Fruit fly (Drosophila melanogaster) whole organism, embryonic: ENCODE data around the gene CG8673.

Experiments used
- B-H2 ChIP-seq: fragments of 200-800 bp; sonication (Bioruptor generic); optimal IDR thresholded peaks from 2 replicates; lab custom pipeline; 2018; ENCODE audit warnings: missing biosample characterization, mild to moderate bottlenecking, missing genetic modification characterization
- BEAF-32 ChIP-seq: fragments of 200-800 bp; sonication (Bioruptor generic); optimal IDR thresholded peaks from 3 replicates; lab custom pipeline; 2017; ENCODE audit warnings: missing biosample characterization, missing genetic modification characterization, mild to moderate bottlenecking, moderate library complexity, missing genetic modification reagents
- CG10462 ChIP-seq: fragments of 200-800 bp; sonication (Bioruptor generic); optimal IDR thresholded peaks from 2 replicates; lab custom pipeline; 2016; ENCODE audit warnings: missing biosample characterization, missing genetic modification characterization
- CG11504 ChIP-seq: fragments of 200-800 bp; sonication (Bioruptor generic); optimal IDR thresholded peaks from 3 replicates; lab custom pipeline; 2019; ENCODE audit warnings: missing biosample characterization, mild to moderate bottlenecking, missing genetic modification characterization, moderate library complexity
- CG12659 ChIP-seq: fragments of 200-800 bp; sonication (Bioruptor generic); optimal IDR thresholded peaks from 3 replicates; lab custom pipeline; 2017; ENCODE audit warnings: mild to moderate bottlenecking, missing biosample characterization, missing genetic modification reagents, missing genetic modification characterization
- CG12769 ChIP-seq: fragments of 200-800 bp; sonication (Bioruptor generic); optimal IDR thresholded peaks from 2 replicates; lab custom pipeline; 2019; ENCODE audit warnings: missing biosample characterization, mild to moderate bottlenecking, missing genetic modification characterization, moderate library complexity
- CG15479 ChIP-seq: fragments of 200-800 bp; sonication (Bioruptor generic); optimal IDR thresholded peaks from 3 replicates; lab custom pipeline; 2019; ENCODE audit warnings: missing biosample characterization, mild to moderate bottlenecking, missing genetic modification characterization, moderate library complexity
- CG16815 ChIP-seq: fragments of 200-800 bp; sonication (Bioruptor generic); optimal IDR thresholded peaks from 3 replicates; lab custom pipeline; 2017; ENCODE audit warnings: missing biosample characterization, mild to moderate bottlenecking, missing genetic modification characterization
- CG17359 ChIP-seq: fragments of 200-800 bp; sonication (Bioruptor generic); optimal IDR thresholded peaks from 3 replicates; lab custom pipeline; 2018; ENCODE audit warnings: missing biosample characterization, mild to moderate bottlenecking, missing genetic modification characterization, moderate library complexity
- CG18011 ChIP-seq: fragments of 200-800 bp; sonication (Bioruptor generic); optimal IDR thresholded peaks from 2 replicates; lab custom pipeline; 2017; ENCODE audit warnings: missing biosample characterization, missing genetic modification characterization, mild to moderate bottlenecking, moderate library complexity, missing genotype
- CG31224 ChIP-seq: fragments of 200-800 bp; sonication (Bioruptor generic); IDR thresholded peaks from 2 replicates; pipeline ENCODE4 v1.3.6; 2022; ENCODE audit warnings: missing biosample characterization, missing genetic modification characterization
- CG32772 ChIP-seq: fragments of 200-800 bp; sonication (Bioruptor generic); IDR thresholded peaks from 2 replicates; pipeline ENCODE4 v1.3.6; 2022; ENCODE audit warnings: missing biosample characterization, missing genetic modification characterization
- CG3281 ChIP-seq: fragments of 200-800 bp; sonication (Bioruptor generic); optimal IDR thresholded peaks from 3 replicates; lab custom pipeline; 2017; ENCODE audit warnings: missing biosample characterization, mild to moderate bottlenecking, missing genetic modification characterization
- CG3995 ChIP-seq: fragments of 200-800 bp; sonication (Bioruptor generic); optimal IDR thresholded peaks from 3 replicates; lab custom pipeline; 2016; ENCODE audit warnings: missing biosample characterization, missing genetic modification characterization
- CG6254 ChIP-seq: fragments of 200-800 bp; sonication (Bioruptor generic); optimal IDR thresholded peaks from 3 replicates; lab custom pipeline; 2017; ENCODE audit warnings: mild to moderate bottlenecking, missing biosample characterization, missing genetic modification reagents, missing genetic modification characterization
- CG7556 ChIP-seq: fragments of 200-800 bp; sonication (Bioruptor generic); optimal IDR thresholded peaks from 2 replicates; lab custom pipeline; 2017; ENCODE audit warnings: missing biosample characterization, mild to moderate bottlenecking, missing genetic modification characterization
- CG7839 ChIP-seq: fragments of 200-800 bp; sonication (Bioruptor generic); optimal IDR thresholded peaks from 3 replicates; lab custom pipeline; 2018; ENCODE audit warnings: missing biosample characterization, mild to moderate bottlenecking, missing genetic modification characterization, moderate library complexity
- CG9932 ChIP-seq: fragments of 200-800 bp; sonication (Bioruptor generic); IDR thresholded peaks from 2 replicates; pipeline ENCODE4 v1.3.6; 2022; ENCODE audit warnings: missing biosample characterization, missing genetic modification characterization
- CrebB ChIP-seq: fragments of 200-800 bp; sonication (Bioruptor generic); optimal IDR thresholded peaks from 3 replicates; lab custom pipeline; 2018; ENCODE audit warnings: missing biosample characterization, mild to moderate bottlenecking, missing genetic modification characterization
- Dfd ChIP-seq, 2 experiments: fragments of >200 bp; optimal IDR thresholded peaks; 2 replicates each; lab custom pipeline; 2017; ENCODE audit warnings: missing biosample characterization in 2 of 2, missing genetic modification characterization in 2 of 2
- Dip3 ChIP-seq: fragments of 200-800 bp; sonication (Bioruptor generic); optimal IDR thresholded peaks from 3 replicates; lab custom pipeline; 2016; ENCODE audit warnings: missing biosample characterization, missing genetic modification characterization
- Doc2 ChIP-seq: fragments of 200-800 bp; sonication (Bioruptor generic); IDR thresholded peaks from 2 replicates; pipeline ENCODE4 v1.3.6; 2022; ENCODE audit warnings: missing biosample characterization, missing genetic modification characterization
- Fer1 ChIP-seq: fragments of 200-800 bp; sonication (Bioruptor generic); optimal IDR thresholded peaks from 2 replicates; lab custom pipeline; 2017; ENCODE audit warnings: missing biosample characterization, mild to moderate bottlenecking, missing genetic modification characterization
- Gug ChIP-seq: fragments of 200-800 bp; sonication (Bioruptor generic); IDR thresholded peaks from 4 replicates; pipeline ENCODE4 v1.3.6; 2022; ENCODE audit warnings: missing biosample characterization, missing genetic modification characterization
- HHEX ChIP-seq: fragments of 200-800 bp; sonication (Bioruptor generic); optimal IDR thresholded peaks from 3 replicates; lab custom pipeline; 2017; ENCODE audit warnings: missing biosample characterization, mild to moderate bottlenecking, missing genetic modification characterization, missing genetic modification reagents
- NC2α ChIP-seq: fragments of 200-800 bp; sonication (Bioruptor generic); optimal IDR thresholded peaks from 2 replicates; lab custom pipeline; 2016; ENCODE audit warnings: missing biosample characterization, missing genetic modification characterization
- Opbp ChIP-seq: fragments of 200-800 bp; sonication (Bioruptor generic); IDR thresholded peaks from 3 replicates; pipeline ENCODE4 v1.3.6; 2022; ENCODE audit warnings: missing biosample characterization, missing genetic modification characterization; ENCODE audit not compliant: partially characterized antibody
- PHDP ChIP-seq: fragments of 200-800 bp; sonication (Bioruptor generic); optimal IDR thresholded peaks from 3 replicates; lab custom pipeline; 2018; ENCODE audit warnings: missing biosample characterization, mild to moderate bottlenecking, missing genetic modification characterization, moderate library complexity
- Pdp1 ChIP-seq, 2 experiments: fragments of 200-800 bp; sonication (Bioruptor generic); optimal IDR thresholded peaks; 3 replicates each; lab custom pipeline; 2016; ENCODE audit warnings: missing biosample characterization in 2 of 2, missing genetic modification characterization in 2 of 2, mild to moderate bottlenecking in 1 of 2, moderate library complexity in 1 of 2
- Rfx ChIP-seq: fragments of 200-800 bp; sonication (Bioruptor generic); IDR thresholded peaks from 2 replicates; pipeline ENCODE4 v1.3.6; 2022; ENCODE audit warnings: missing biosample characterization, missing genetic modification characterization
- Scr ChIP-seq: fragments of 200-800 bp; sonication (Bioruptor generic); IDR thresholded peaks from 2 replicates; pipeline ENCODE4 v1.3.6; 2022; ENCODE audit warnings: missing biosample characterization, missing genetic modification characterization; ENCODE audit not compliant: partially characterized antibody
- Sin3A ChIP-seq: fragments of >200 bp; optimal IDR thresholded peaks from 2 replicates; lab custom pipeline; 2018
- Sox100B ChIP-seq: fragments of 200-800 bp; sonication (Bioruptor generic); optimal IDR thresholded peaks from 3 replicates; lab custom pipeline; 2018; ENCODE audit warnings: missing biosample characterization, mild to moderate bottlenecking, missing genetic modification characterization
- bcd ChIP-seq: fragments of 200-800 bp; sonication (Bioruptor generic); optimal IDR thresholded peaks from 2 replicates; lab custom pipeline; 2017; ENCODE audit warnings: missing biosample characterization, mild to moderate bottlenecking, missing genetic modification characterization
- caup ChIP-seq: fragments of 200-800 bp; sonication (Bioruptor generic); optimal IDR thresholded peaks from 3 replicates; lab custom pipeline; 2017; ENCODE audit warnings: missing biosample characterization, mild to moderate bottlenecking, missing genetic modification characterization, moderate library complexity; ENCODE audit not compliant: severe bottlenecking
- fd102C ChIP-seq: fragments of 200-800 bp; sonication (Bioruptor generic); optimal IDR thresholded peaks from 2 replicates; lab custom pipeline; 2018; ENCODE audit warnings: missing biosample characterization, mild to moderate bottlenecking, missing genetic modification characterization, moderate library complexity
- fd64A ChIP-seq: fragments of 200-800 bp; sonication (Bioruptor generic); optimal IDR thresholded peaks from 3 replicates; lab custom pipeline; 2018; ENCODE audit warnings: missing biosample characterization, mild to moderate bottlenecking, missing genetic modification characterization
- gce ChIP-seq: fragments of 200-800 bp; sonication (Bioruptor generic); IDR thresholded peaks from 3 replicates; pipeline ENCODE4 v1.3.6; 2022; ENCODE audit warnings: missing biosample characterization, missing genetic modification characterization
- her ChIP-seq: fragments of 200-800 bp; sonication (Bioruptor generic); optimal IDR thresholded peaks from 2 replicates; lab custom pipeline; 2016; ENCODE audit warnings: missing biosample characterization, missing genetic modification characterization
- oc ChIP-seq: fragments of 200-800 bp; sonication (Bioruptor generic); optimal IDR thresholded peaks from 2 replicates; lab custom pipeline; 2018; ENCODE audit warnings: missing biosample characterization, mild to moderate bottlenecking, missing genetic modification characterization, moderate library complexity
- pfk ChIP-seq: fragments of 200-800 bp; sonication (Bioruptor generic); optimal IDR thresholded peaks from 2 replicates; lab custom pipeline; 2018; ENCODE audit warnings: missing biosample characterization, mild to moderate bottlenecking, missing genetic modification characterization, moderate library complexity
- ranshi ChIP-seq: fragments of 200-800 bp; sonication (Bioruptor generic); IDR thresholded peaks from 2 replicates; pipeline ENCODE4 v1.3.6; 2022; ENCODE audit warnings: missing biosample characterization, missing genetic modification characterization
- seq ChIP-seq: fragments of 200-800 bp; sonication (Bioruptor generic); IDR thresholded peaks from 2 replicates; pipeline ENCODE4 v1.3.6; 2022; ENCODE audit warnings: missing biosample characterization, missing genetic modification characterization
- tap ChIP-seq: fragments of 200-800 bp; optimal IDR thresholded peaks from 3 replicates; lab custom pipeline; 2019; ENCODE audit warnings: missing biosample characterization, mild to moderate bottlenecking, missing genetic modification characterization, moderate library complexity
- tio ChIP-seq: fragments of 200-800 bp; sonication (Bioruptor generic); optimal IDR thresholded peaks from 2 replicates; lab custom pipeline; 2017; ENCODE audit warnings: missing biosample characterization, missing genetic modification characterization, inconsistent platforms
- zen ChIP-seq: fragments of 200-800 bp; sonication (Bioruptor generic); optimal IDR thresholded peaks from 3 replicates; lab custom pipeline; 2018; ENCODE audit warnings: missing biosample characterization, mild to moderate bottlenecking, missing genetic modification characterization, moderate library complexity
- zf30C ChIP-seq: fragments of 200-800 bp; sonication (Bioruptor generic); optimal IDR thresholded peaks from 3 replicates; lab custom pipeline; 2018; ENCODE audit warnings: missing biosample characterization, mild to moderate bottlenecking, missing genetic modification characterization

CG8673 gene

dm6 chr2L:8148514-8149085 lies 24.5 kb downstream of the CG8673 start (continued):
- TF ChIP-seq CG12659 (GFP tag; lab: Kevin White, UChicago) (no peak), tio (no peak), BEAF-32 (GFP tag; lab: Kevin White, UChicago) (no peak), Gug (GFP tag; lab: Robert Waterston, UW) (no peak), her (GFP tag; lab: Kevin White, UChicago) (no peak), oc (tag; lab: Kevin White, UChicago) (peak; percentile 29), CG17359 (tag; lab: Kevin White, UChicago) (no peak), CG31224 (no peak), CG11504 (tag; lab: Kevin White, UChicago) (no peak), Pdp1 (GFP tag; optimal IDR thresholded peaks at IDR 0.05; lab: Kevin White, UChicago) (peak in 1 of 2 experiments; percentile 77), fd64A (GFP tag; lab: Kevin White, UChicago) (no peak), HHEX (no peak), zf30C (GFP tag; lab: Kevin White, UChicago) (no peak), CG32772 (GFP tag; lab: Robert Waterston, UW) (no peak), CG3281 (GFP tag; lab: Kevin White, UChicago) (no peak), Opbp (GFP tag; lab: Robert Waterston, UW) (no peak), zen (tag; lab: Kevin White, UChicago) (no peak), bcd (GFP tag; lab: Kevin White, UChicago) (no peak), seq (GFP tag; lab: Robert Waterston, UW) (no peak), CG7556 (no peak), Scr (GFP tag; lab: Robert Waterston, UW) (no peak), CG9932 (GFP tag; lab: Robert Waterston, UW) (no peak; the same call in 1 of the 2 replicates), NC2α (GFP tag; lab: Kevin White, UChicago) (no peak), B-H2 (peak; percentile 19), Sin3A (lab: Kevin White, UChicago) (no peak), CG16815 (GFP tag; lab: Kevin White, UChicago) (no peak), fd102C (GFP tag; lab: Kevin White, UChicago) (no peak), CG10462 (GFP tag; lab: Kevin White, UChicago) (no peak), caup (GFP tag; lab: Kevin White, UChicago) (no peak), Doc2 (GFP tag; lab: Robert Waterston, UW) (no peak), ranshi (no peak), Fer1 (peak; percentile 18), CG3995 (GFP tag; lab: Kevin White, UChicago) (no peak), CG6254 (GFP tag; lab: Kevin White, UChicago) (no peak), CG12769 (peak; percentile 27), Dfd (GFP tag; optimal IDR thresholded peaks at IDR 0.05; lab: Kevin White, UChicago) (no peak), Sox100B (GFP tag; lab: Kevin White, UChicago) (no peak), pfk (GFP tag; lab: Kevin White, UChicago) (no peak), CrebB (tag; lab: Kevin White, UChicago) (no peak), PHDP (no peak), CG7839 (tag; lab: Kevin White, UChicago) (no peak), CG18011 (no peak), Dip3 (GFP tag; lab: Kevin White, UChicago) (no peak), tap (tag; lab: Kevin White, UChicago) (no peak), Rfx (GFP tag; lab: Robert Waterston, UW) (no peak), CG15479 (no peak), gce (GFP tag; lab: Robert Waterston, UW) (no peak)
- TF ChIP-seq, all 482 proteins: peak for 33
